Fruit fly (Drosophila melanogaster) whole organism, embryonic: Measurements from ENCODE around the gene Mst36Fb.

ENCODE experiments used
- CG10267 ChIP-seq: fragments of 200-800 bp; sonication (Bioruptor generic); optimal IDR thresholded peaks from 2 replicates; lab custom pipeline; 2018; ENCODE audit warnings: missing biosample characterization, mild to moderate bottlenecking, missing genetic modification characterization, moderate library complexity
- CG11247 ChIP-seq: fragments of 200-800 bp; sonication (Bioruptor generic); IDR thresholded peaks from 2 replicates; pipeline ENCODE4 v1.3.6; 2022; ENCODE audit warnings: missing biosample characterization, missing genetic modification characterization
- CG11456 ChIP-seq: fragments of 200-800 bp; sonication (Bioruptor generic); IDR thresholded peaks from 3 replicates; pipeline ENCODE4 v1.3.6; 2022; ENCODE audit warnings: missing biosample characterization, missing genetic modification characterization
- CG11695 ChIP-seq: fragments of 200-800 bp; sonication (Bioruptor generic); IDR thresholded peaks from 3 replicates; pipeline ENCODE4 v1.3.6; 2022; ENCODE audit warnings: missing biosample characterization, missing genetic modification characterization
- CG12104 ChIP-seq: fragments of 200-800 bp; sonication (Bioruptor generic); optimal IDR thresholded peaks from 3 replicates; lab custom pipeline; 2016; ENCODE audit warnings: missing biosample characterization, missing genetic modification characterization
- CG12659 ChIP-seq: fragments of 200-800 bp; sonication (Bioruptor generic); optimal IDR thresholded peaks from 3 replicates; lab custom pipeline; 2017; ENCODE audit warnings: mild to moderate bottlenecking, missing biosample characterization, missing genetic modification reagents, missing genetic modification characterization
- CG13424 ChIP-seq: fragments of 200-800 bp; sonication (Bioruptor generic); optimal IDR thresholded peaks from 2 replicates; lab custom pipeline; 2019; ENCODE audit warnings: missing biosample characterization, mild to moderate bottlenecking, missing genetic modification characterization, moderate library complexity
- CG14441 ChIP-seq: fragments of 200-800 bp; sonication (Bioruptor generic); IDR thresholded peaks from 2 replicates; pipeline ENCODE4 v1.3.6; 2022; ENCODE audit warnings: missing biosample characterization, missing genetic modification characterization
- CG15011 ChIP-seq: fragments of 200-800 bp; sonication (Bioruptor generic); optimal IDR thresholded peaks from 3 replicates; lab custom pipeline; 2018; ENCODE audit warnings: missing biosample characterization, mild to moderate bottlenecking, missing genetic modification characterization
- CG1647 ChIP-seq: fragments of 200-800 bp; sonication (Bioruptor generic); optimal IDR thresholded peaks from 3 replicates; lab custom pipeline; 2016; ENCODE audit warnings: missing biosample characterization, missing genetic modification characterization
- CG17385 ChIP-seq: fragments of 200-800 bp; sonication (Bioruptor generic); optimal IDR thresholded peaks from 3 replicates; lab custom pipeline; 2018; ENCODE audit warnings: missing biosample characterization, mild to moderate bottlenecking, missing genetic modification characterization
- CG18619 ChIP-seq: fragments of 200-800 bp; sonication (Bioruptor generic); optimal IDR thresholded peaks from 3 replicates; lab custom pipeline; 2017; ENCODE audit warnings: missing biosample characterization, mild to moderate bottlenecking, missing genetic modification characterization
- CG2120 ChIP-seq: fragments of 200-800 bp; sonication (Bioruptor generic); optimal IDR thresholded peaks from 3 replicates; lab custom pipeline; 2016; ENCODE audit warnings: missing biosample characterization, missing genetic modification characterization
- CG3726 ChIP-seq: fragments of 200-800 bp; sonication (Bioruptor generic); IDR thresholded peaks from 3 replicates; pipeline ENCODE4, ENCODE4 v1.3.6; 2022; ENCODE audit warnings: missing biosample characterization, missing genetic modification characterization
- CG4328 ChIP-seq: fragments of 200-800 bp; sonication (Bioruptor generic); optimal IDR thresholded peaks from 3 replicates; lab custom pipeline; 2017; ENCODE audit warnings: missing biosample characterization, missing genetic modification reagents, missing genetic modification characterization
- CG4617 ChIP-seq: fragments of 200-800 bp; sonication (Bioruptor generic); optimal IDR thresholded peaks from 3 replicates; lab custom pipeline; 2016; ENCODE audit warnings: missing biosample characterization, missing genetic modification characterization, borderline replicate concordance
- CG7786 ChIP-seq: fragments of 200-800 bp; sonication (Bioruptor generic); optimal IDR thresholded peaks from 2 replicates; lab custom pipeline; 2016; ENCODE audit warnings: missing biosample characterization, missing genetic modification characterization
- CG9215 ChIP-seq: fragments of 200-800 bp; sonication (Bioruptor generic); IDR thresholded peaks from 2 replicates; pipeline ENCODE4 v1.3.6; 2022; ENCODE audit warnings: missing biosample characterization, missing genetic modification characterization
- CG9727 ChIP-seq: fragments of 200-800 bp; sonication (Bioruptor generic); optimal IDR thresholded peaks from 3 replicates; lab custom pipeline; 2017; ENCODE audit warnings: missing biosample characterization, mild to moderate bottlenecking, missing genetic modification characterization
- CG9932 ChIP-seq: fragments of 200-800 bp; sonication (Bioruptor generic); IDR thresholded peaks from 2 replicates; pipeline ENCODE4 v1.3.6; 2022; ENCODE audit warnings: missing biosample characterization, missing genetic modification characterization
- CTCF ChIP-seq: fragments of 200-800 bp; sonication (Bioruptor generic); optimal IDR thresholded peaks from 2 replicates; lab custom pipeline; 2017; ENCODE audit warnings: missing biosample characterization, mild to moderate bottlenecking, missing genetic modification characterization, moderate library complexity
- Chrac-16 ChIP-seq: fragments of 200-800 bp; sonication (Bioruptor generic); optimal IDR thresholded peaks from 3 replicates; lab custom pipeline; 2016; ENCODE audit warnings: missing biosample characterization, missing genetic modification characterization
- CoRest ChIP-seq: fragments of 200-800 bp; sonication (Bioruptor generic); optimal IDR thresholded peaks from 3 replicates; lab custom pipeline; 2018; ENCODE audit warnings: missing biosample characterization, mild to moderate bottlenecking, missing genetic modification characterization, moderate library complexity
- E2f2 ChIP-seq: fragments of 200-800 bp; sonication (Bioruptor generic); IDR thresholded peaks from 2 replicates; pipeline ENCODE4 v1.3.6; 2022; ENCODE audit warnings: missing biosample characterization, missing genetic modification characterization
- HLH4C ChIP-seq: fragments of 200-800 bp; sonication (Bioruptor generic); IDR thresholded peaks from 3 replicates; pipeline ENCODE4 v1.3.6; 2022; ENCODE audit warnings: missing biosample characterization, missing genetic modification characterization; ENCODE audit not compliant: partially characterized antibody
- Hsf ChIP-seq: fragments of 200-800 bp; sonication (Bioruptor generic); optimal IDR thresholded peaks from 3 replicates; lab custom pipeline; 2016; ENCODE audit warnings: missing biosample characterization, missing genetic modification characterization
- MBD-R2 ChIP-seq: fragments of 200-800 bp; sonication (Bioruptor generic); IDR thresholded peaks from 2 replicates; pipeline ENCODE4 v1.3.6; 2022; ENCODE audit warnings: missing biosample characterization, missing genetic modification characterization
- NFAT ChIP-seq: fragments of 200-800 bp; sonication (Bioruptor generic); IDR thresholded peaks from 2 replicates; pipeline ENCODE4 v1.3.6; 2022; ENCODE audit warnings: missing biosample characterization, missing genetic modification characterization
- Rfx ChIP-seq: fragments of 200-800 bp; sonication (Bioruptor generic); IDR thresholded peaks from 2 replicates; pipeline ENCODE4 v1.3.6; 2022; ENCODE audit warnings: missing biosample characterization, missing genetic modification characterization
- Sin3A ChIP-seq: fragments of >200 bp; optimal IDR thresholded peaks from 2 replicates; lab custom pipeline; 2018
- Xbp1 ChIP-seq: fragments of 200-800 bp; sonication (Bioruptor generic); optimal IDR thresholded peaks from 3 replicates; lab custom pipeline; 2016; ENCODE audit warnings: missing biosample characterization, mild to moderate bottlenecking, missing genetic modification characterization
- YL-1 ChIP-seq: fragments of 200-800 bp; sonication (Bioruptor generic); optimal IDR thresholded peaks from 3 replicates; lab custom pipeline; 2017; ENCODE audit warnings: missing biosample characterization, mild to moderate bottlenecking, missing genetic modification characterization
- ci ChIP-seq: fragments of 200-800 bp; sonication (Bioruptor generic); IDR thresholded peaks from 3 replicates; pipeline ENCODE4 v1.3.6; 2022; ENCODE audit warnings: missing biosample characterization, missing genetic modification characterization
- gro ChIP-seq: fragments of 200-800 bp; sonication (Bioruptor generic); optimal IDR thresholded peaks from 2 replicates; lab custom pipeline; 2016; ENCODE audit warnings: missing biosample characterization, missing genetic modification characterization
- ind ChIP-seq: fragments of 200-800 bp; sonication (Bioruptor generic); optimal IDR thresholded peaks from 3 replicates; lab custom pipeline; 2016; ENCODE audit warnings: missing biosample characterization, missing genetic modification characterization
- lilli ChIP-seq: fragments of 200-800 bp; sonication (Bioruptor generic); optimal IDR thresholded peaks from 3 replicates; lab custom pipeline; 2016; ENCODE audit warnings: missing biosample characterization, missing genetic modification characterization
- lmd ChIP-seq: fragments of 200-800 bp; sonication (Bioruptor generic); IDR thresholded peaks from 2 replicates; pipeline ENCODE4 v1.3.6; 2022; ENCODE audit warnings: missing biosample characterization, missing genetic modification characterization
- mam ChIP-seq: fragments of 200-800 bp; sonication (Bioruptor generic); optimal IDR thresholded peaks from 3 replicates; lab custom pipeline; 2016; ENCODE audit warnings: missing biosample characterization, missing genetic modification characterization
- pan ChIP-seq, 4 experiments: fragments of >200 bp in 3 of 4; fragments of 200-800 bp in 1 of 4; sonication (Bioruptor generic) in 1 of 4; optimal IDR thresholded peaks in 3 of 4; IDR thresholded peaks in 1 of 4; 2 replicates each; pipeline versions ENCODE4 v1.3.6 to Lab custom; 2017 to 2022; ENCODE audit warnings: missing biosample characterization in 2 of 4, missing genetic modification characterization in 2 of 4, mixed read lengths in 1 of 4
- phol ChIP-seq: fragments of 200-800 bp; sonication (Bioruptor generic); optimal IDR thresholded peaks from 3 replicates; lab custom pipeline; 2018; ENCODE audit warnings: missing biosample characterization, mild to moderate bottlenecking, missing genetic modification characterization, moderate library complexity
- ranshi ChIP-seq: fragments of 200-800 bp; sonication (Bioruptor generic); IDR thresholded peaks from 2 replicates; pipeline ENCODE4 v1.3.6; 2022; ENCODE audit warnings: missing biosample characterization, missing genetic modification characterization
- row ChIP-seq: fragments of 200-800 bp; sonication (Bioruptor generic); IDR thresholded peaks from 3 replicates; pipeline ENCODE4 v1.3.6; 2022; ENCODE audit warnings: missing biosample characterization, missing genetic modification characterization
- seq ChIP-seq: fragments of 200-800 bp; sonication (Bioruptor generic); IDR thresholded peaks from 2 replicates; pipeline ENCODE4 v1.3.6; 2022; ENCODE audit warnings: missing biosample characterization, missing genetic modification characterization
- slbo ChIP-seq: fragments of 200-800 bp; sonication (Bioruptor generic); IDR thresholded peaks from 2 replicates; pipeline ENCODE4 v1.3.6; 2022; ENCODE audit warnings: missing biosample characterization, missing genetic modification characterization
- trem ChIP-seq: fragments of 200-800 bp; optimal IDR thresholded peaks from 3 replicates; lab custom pipeline; 2019; ENCODE audit warnings: missing biosample characterization, mild to moderate bottlenecking, missing genetic modification characterization, moderate library complexity
- vvl ChIP-seq: fragments of 200-800 bp; sonication (Bioruptor generic); IDR thresholded peaks from 2 replicates; pipeline ENCODE4 v1.3.6; 2022; ENCODE audit warnings: missing biosample characterization, missing genetic modification characterization
- wek ChIP-seq: fragments of 200-800 bp; sonication (Bioruptor generic); optimal IDR thresholded peaks from 3 replicates; lab custom pipeline; 2018; ENCODE audit warnings: missing biosample characterization, mild to moderate bottlenecking, missing genetic modification characterization, moderate library complexity
- zfh1 ChIP-seq: fragments of 200-800 bp; sonication (Bioruptor generic); IDR thresholded peaks from 3 replicates; pipeline ENCODE4 v1.3.6; 2022; ENCODE audit warnings: missing biosample characterization, missing genetic modification characterization

Mst36Fb gene

DNA sequence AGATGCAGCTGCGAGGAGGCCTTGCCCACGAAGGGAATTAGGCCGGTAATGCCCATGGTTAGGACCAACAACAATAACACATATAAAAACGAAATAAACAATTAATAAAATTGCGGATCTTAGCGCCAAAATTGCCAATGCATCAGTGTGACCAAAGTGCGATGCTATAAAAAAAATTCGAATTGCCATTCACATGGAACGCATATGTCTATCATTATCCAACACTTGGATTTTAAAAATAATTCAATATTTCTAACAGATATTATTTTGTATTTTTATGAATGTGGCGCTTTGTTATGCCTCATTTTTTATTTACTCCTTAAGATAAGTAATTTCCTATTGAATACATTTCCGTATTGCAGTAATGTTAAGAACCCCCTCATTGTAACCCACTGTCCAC, 7.0 kb upstream of the Mst36Fb start, which contains the start of gene tos (continued):
- TF ChIP-seq CG9932 (GFP tag; lab: Robert Waterston, UW) (0 out of 2 replicates have a peak, but pooled peaks have one; percentile 8), pan (optimal IDR thresholded peaks at IDR 0.05; lab: Kevin White, UChicago) (no peak), pan (GFP tag; optimal IDR thresholded peaks at IDR 0.05 in 1 of 2, IDR thresholded peaks at IDR 0.05 in 1 of 2) (no peak), MBD-R2 (GFP tag; lab: Robert Waterston, UW) (peak; percentile 82), CG10267 (tag; lab: Kevin White, UChicago) (peak; percentile 94), CG17385 (GFP tag; lab: Kevin White, UChicago) (peak; percentile 57), CG11247 (GFP tag; lab: Robert Waterston, UW) (no peak), YL-1 (GFP tag; lab: Kevin White, UChicago) (peak; percentile 49), Sin3A (peak; percentile 7), CG12659 (GFP tag; lab: Kevin White, UChicago) (peak; percentile 43), CG4617 (GFP tag; lab: Kevin White, UChicago) (peak; percentile 53), trem (peak; percentile 47)

DNA sequence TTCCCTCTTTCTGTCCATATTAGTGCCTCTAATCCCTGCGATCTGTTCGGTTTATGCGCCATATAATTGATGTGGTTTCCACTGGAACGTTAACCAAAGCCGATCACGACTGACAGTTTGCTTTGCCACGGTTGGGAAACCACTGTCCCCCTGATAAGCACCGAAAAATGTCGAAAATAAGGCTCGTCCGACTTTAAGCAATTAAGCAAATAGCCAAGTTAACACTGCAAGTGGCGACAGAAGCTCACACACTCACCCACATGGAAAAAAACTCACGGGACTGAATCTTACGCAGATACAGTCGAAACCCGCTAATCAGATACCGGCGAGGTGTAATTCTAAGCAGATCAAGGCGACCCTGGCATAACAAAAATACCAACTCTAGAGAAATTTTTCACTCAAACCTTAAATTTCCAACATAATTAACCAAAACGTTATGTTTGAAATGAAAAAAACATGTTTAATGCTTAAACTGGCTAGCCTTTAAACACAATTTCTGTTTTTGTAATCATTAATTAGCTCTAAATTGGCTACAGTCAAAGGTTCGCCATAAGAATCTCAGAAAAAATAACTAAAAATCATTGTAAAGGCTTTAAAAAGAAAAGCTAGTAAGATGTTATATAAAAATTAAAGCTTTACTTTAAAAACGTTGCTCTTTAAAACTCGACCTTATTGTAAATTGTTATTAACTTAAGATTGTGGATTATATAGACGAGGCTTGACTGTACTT, 3.2 kb upstream of the Mst36Fb start:
- TF ChIP-seq Chrac-16 (peak; percentile 15), CG9932 (GFP tag; lab: Robert Waterston, UW) (0 out of 2 replicates have a peak, but pooled peaks have one; percentile 23), Rfx (GFP tag; lab: Robert Waterston, UW) (0 out of 2 replicates have a peak, but pooled peaks have one; percentile 29), Xbp1 (GFP tag; lab: Kevin White, UChicago) (peak; percentile 17), CG18619 (peak; percentile 9), gro (GFP tag; lab: Kevin White, UChicago) (no peak), CG11456 (GFP tag; lab: Robert Waterston, UW) (0 out of 3 replicates have a peak, but pooled peaks have one; percentile 38), CG14441 (GFP tag; lab: Robert Waterston, UW) (0 out of 2 replicates have a peak, but pooled peaks have one; percentile 10), CG3726 (GFP tag; lab: Robert Waterston, UW) (0 out of 3 replicates have a peak, but pooled peaks have one; percentile 8), zfh1 (GFP tag; lab: Robert Waterston, UW) (no peak), lmd (GFP tag; lab: Robert Waterston, UW) (peak; percentile 7; the same call in 1 of the 2 replicates), CG11695 (0 out of 3 replicates have a peak, but pooled peaks have one; percentile 18), ci (GFP tag; lab: Robert Waterston, UW) (0 out of 3 replicates have a peak, but pooled peaks have one; percentile 31), seq (GFP tag; lab: Robert Waterston, UW) (no peak), CG9215 (peak; percentile 7; the same call in 1 of the 2 replicates), wek (GFP tag; lab: Kevin White, UChicago) (no peak), CG12104 (GFP tag; lab: Kevin White, UChicago) (peak; percentile 5), CG15011 (GFP tag; lab: Kevin White, UChicago) (peak; percentile 12), phol (peak; percentile 13), CoRest (peak; percentile 49), CG2120 (GFP tag; lab: Kevin White, UChicago) (peak; percentile 53), vvl (GFP tag; lab: Robert Waterston, UW) (0 out of 2 replicates have a peak, but pooled peaks have one; percentile 6), CG9727 (GFP tag; lab: Kevin White, UChicago) (peak; percentile 22), slbo (GFP tag; lab: Robert Waterston, UW) (peak; percentile 31), HLH4C (GFP tag; lab: Robert Waterston, UW) (no peak), Hsf (GFP tag; lab: Kevin White, UChicago) (peak; percentile 2), E2f2 (0 out of 2 replicates have a peak, but pooled peaks have one; percentile 5), ind (GFP tag; lab: Kevin White, UChicago) (peak; percentile 3), CG7786 (GFP tag; lab: Kevin White, UChicago) (peak; percentile 33), mam (GFP tag; lab: Kevin White, UChicago) (peak; percentile 28), lilli (GFP tag; lab: Kevin White, UChicago) (peak; percentile 20), ranshi (GFP tag; lab: Robert Waterston, UW) (0 out of 2 replicates have a peak, but pooled peaks have one; percentile 31), row (peak; percentile 50; the same call in 2 of the 3 replicates), CG13424 (tag; lab: Kevin White, UChicago) (peak; percentile 43), CG17385 (GFP tag; lab: Kevin White, UChicago) (peak; percentile 20), CG4328 (GFP tag; lab: Kevin White, UChicago) (peak; percentile 12), CTCF (no peak), NFAT (no peak), CG1647 (GFP tag; lab: Kevin White, UChicago) (no peak)
